Worm (Caenorhabditis elegans) whole organism, early embryonic: ENCODE data around the gene T13H5.8.

Experiments used
- ama-1 ChIP-seq: fragments of 150-350 bp; optimal IDR thresholded peaks from 2 replicates; lab custom pipeline; 2014
- hnd-1 ChIP-seq: sonication (generic microtip); optimal IDR thresholded peaks from 2 replicates; lab custom pipeline; 2016; ENCODE audit warnings: missing genetic modification characterization, missing compliant biosample characterization
- tbx-11 ChIP-seq: fragments of 200-800 bp; sonication (Bioruptor generic); IDR thresholded peaks from 2 replicates; pipeline ENCODE4 v1.3.6; 2022; ENCODE audit warnings: missing genetic modification characterization, missing compliant biosample characterization

DNA sequence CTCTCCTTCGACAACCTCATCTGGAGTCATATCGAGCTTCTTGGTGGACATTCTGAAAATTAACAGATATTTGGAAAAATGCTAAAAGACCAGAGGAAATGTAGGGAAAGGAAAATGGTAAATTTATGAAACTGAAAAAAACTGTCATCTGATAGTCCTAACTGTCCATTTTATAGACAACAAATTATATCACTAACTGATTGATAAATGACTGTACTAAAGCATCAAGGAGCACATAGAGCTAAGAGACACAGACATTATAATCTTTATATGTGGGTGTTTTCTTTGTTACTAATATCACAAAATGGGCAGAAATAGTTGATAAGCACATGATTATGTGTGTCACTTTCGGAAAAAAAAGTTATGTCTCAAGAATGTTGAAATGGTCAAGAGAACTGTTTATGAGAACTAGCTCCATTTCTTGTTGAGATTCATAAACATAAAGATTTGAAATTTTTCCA, 48.5 kb downstream of the T13H5.8 start, which contains the start of gene F54C9.3:
- TF ChIP-seq tbx-11 (no peak), hnd-1 (tag; lab: Kevin White, UChicago) (no peak), ama-1 (lab: Kevin White, UChicago) (no peak)
